Worm (Caenorhabditis elegans) whole organism, L3 larva: ENCODE results near the gene ZK637.4.
A peak's percentile ranks its signal among the peaks of the same experiment; 100 is the strongest.

Source experiments
- ceh-82 ChIP-seq: fragments of 150-350 bp; optimal IDR thresholded peaks from 2 replicates; lab custom pipeline; 2014; ENCODE audit warnings: missing biosample characterization, missing genetic modification characterization
- ceh-9 ChIP-seq: sonication (generic microtip); optimal IDR thresholded peaks from 2 replicates; lab custom pipeline; 2018; ENCODE audit warnings: missing biosample characterization, missing genetic modification characterization
- daf-12 ChIP-seq: fragments of 150-350 bp; optimal IDR thresholded peaks from 2 replicates; lab custom pipeline; 2014; ENCODE audit warnings: missing biosample characterization, missing genetic modification reagents, missing genetic modification characterization
- egl-27 ChIP-seq: sonication (generic microtip); optimal IDR thresholded peaks from 4 replicates; lab custom pipeline; 2017; ENCODE audit warnings: missing biosample characterization, missing genetic modification reagents, missing genetic modification characterization
- egl-5 ChIP-seq: fragments of 150-350 bp; optimal IDR thresholded peaks from 2 replicates; lab custom pipeline; 2017; ENCODE audit warnings: missing biosample characterization, missing genetic modification reagents, missing genetic modification characterization, inconsistent platforms
- elt-1 ChIP-seq: fragments of 150-350 bp; optimal IDR thresholded peaks from 2 replicates; lab custom pipeline; 2014; ENCODE audit warnings: missing biosample characterization, missing genetic modification characterization
- elt-2 ChIP-seq: sonication (generic microtip); optimal IDR thresholded peaks from 2 replicates; lab custom pipeline; 2016; ENCODE audit warnings: missing genetic modification reagents, mild to moderate bottlenecking, missing genetic modification characterization, missing compliant biosample characterization
- eor-1 ChIP-seq, 2 experiments: fragments of 150-350 bp; optimal IDR thresholded peaks; 2 replicates each; lab custom pipeline; 2014 to 2018; ENCODE audit warnings: missing biosample characterization in 2 of 2, missing genetic modification characterization in 2 of 2
- fos-1 ChIP-seq: fragments of 150-350 bp; optimal IDR thresholded peaks from 2 replicates; lab custom pipeline; 2014; ENCODE audit warnings: missing biosample characterization, missing genetic modification characterization
- hmg-11 ChIP-seq: sonication (generic microtip); optimal IDR thresholded peaks from 2 replicates; lab custom pipeline; 2016; ENCODE audit warnings: missing genetic modification characterization, missing compliant biosample characterization
- lin-15B ChIP-seq: fragments of 150-350 bp; optimal IDR thresholded peaks from 2 replicates; lab custom pipeline; 2014; ENCODE audit warnings: missing biosample characterization, missing genetic modification characterization
- lin-39 ChIP-seq: fragments of 150-350 bp; optimal IDR thresholded peaks from 2 replicates; lab custom pipeline; 2018; ENCODE audit warnings: missing biosample characterization, missing genetic modification reagents, missing genetic modification characterization
- lsy-12 ChIP-seq: sonication (generic microtip); optimal IDR thresholded peaks from 2 replicates; lab custom pipeline; 2016; ENCODE audit warnings: mild to moderate bottlenecking, missing genetic modification characterization, missing compliant biosample characterization
- nfya-1 ChIP-seq: sonication (generic microtip); optimal IDR thresholded peaks from 2 replicates; lab custom pipeline; 2017; ENCODE audit warnings: missing genetic modification characterization, mild to moderate bottlenecking, missing compliant biosample characterization, antibody characterized with exemption, moderate library complexity; ENCODE audit not compliant: insufficient read depth
- nhr-23 ChIP-seq: fragments of 150-350 bp; optimal IDR thresholded peaks from 2 replicates; lab custom pipeline; 2014; ENCODE audit warnings: missing biosample characterization, missing genetic modification reagents, missing genetic modification characterization
- nhr-25 ChIP-seq: sonication (generic microtip); optimal IDR thresholded peaks from 2 replicates; lab custom pipeline; 2017; ENCODE audit warnings: missing biosample characterization, missing genetic modification characterization
- nhr-43 ChIP-seq: sonication (generic microtip); optimal IDR thresholded peaks from 2 replicates; lab custom pipeline; 2016; ENCODE audit warnings: mild to moderate bottlenecking, missing genetic modification characterization, missing compliant biosample characterization; ENCODE audit not compliant: poor library complexity, severe bottlenecking
- pha-4 ChIP-seq: fragments of 150-350 bp; optimal IDR thresholded peaks from 2 replicates; lab custom pipeline; 2014; ENCODE audit warnings: missing biosample characterization, missing genetic modification reagents, missing genetic modification characterization
- skn-1 ChIP-seq: fragments of 150-350 bp; optimal IDR thresholded peaks from 2 replicates; lab custom pipeline; 2014; ENCODE audit warnings: missing biosample characterization, missing genetic modification characterization
- snpc-4 ChIP-seq: fragments of 150-350 bp; optimal IDR thresholded peaks from 2 replicates; lab custom pipeline; 2014; ENCODE audit warnings: missing biosample characterization, missing genetic modification characterization
- tbx-2 ChIP-seq: sonication (generic microtip); optimal IDR thresholded peaks from 2 replicates; lab custom pipeline; 2016; ENCODE audit warnings: mild to moderate bottlenecking, missing genetic modification characterization, missing compliant biosample characterization
- unc-39 ChIP-seq: sonication (generic microtip); optimal IDR thresholded peaks from 4 replicates; lab custom pipeline; 2017; ENCODE audit warnings: missing biosample characterization, missing genetic modification characterization
- unc-62 ChIP-seq: fragments of 150-350 bp; sonication (generic microtip); optimal IDR thresholded peaks from 4 replicates; lab custom pipeline; 2014; ENCODE audit warnings: missing biosample characterization, missing genetic modification reagents, missing genetic modification characterization
- ztf-11 ChIP-seq: fragments of 150-350 bp; optimal IDR thresholded peaks from 2 replicates; lab custom pipeline; 2014; ENCODE audit warnings: missing biosample characterization, missing genetic modification characterization
- ztf-4 ChIP-seq: fragments of 150-350 bp; optimal IDR thresholded peaks from 2 replicates; lab custom pipeline; 2014; ENCODE audit warnings: missing biosample characterization, missing genetic modification characterization

ZK637.4 gene

ce11 chrIII:8934378-8934777 is 40.8 kb downstream of the ZK637.4 start:
- TF ChIP-seq ztf-11 (tag; lab: Kevin White, UChicago) (no peak), lsy-12 (tag; lab: Kevin White, UChicago) (no peak), unc-39 (tag; lab: Kevin White, UChicago) (no peak), nhr-23 (tag; lab: Kevin White, UChicago) (no peak), daf-12 (no peak), ceh-9 (tag; lab: Kevin White, UChicago) (no peak), pha-4 (tag; lab: Kevin White, UChicago) (no peak), skn-1 (tag; lab: Kevin White, UChicago) (no peak), fos-1 (tag; lab: Kevin White, UChicago) (no peak)

DNA sequence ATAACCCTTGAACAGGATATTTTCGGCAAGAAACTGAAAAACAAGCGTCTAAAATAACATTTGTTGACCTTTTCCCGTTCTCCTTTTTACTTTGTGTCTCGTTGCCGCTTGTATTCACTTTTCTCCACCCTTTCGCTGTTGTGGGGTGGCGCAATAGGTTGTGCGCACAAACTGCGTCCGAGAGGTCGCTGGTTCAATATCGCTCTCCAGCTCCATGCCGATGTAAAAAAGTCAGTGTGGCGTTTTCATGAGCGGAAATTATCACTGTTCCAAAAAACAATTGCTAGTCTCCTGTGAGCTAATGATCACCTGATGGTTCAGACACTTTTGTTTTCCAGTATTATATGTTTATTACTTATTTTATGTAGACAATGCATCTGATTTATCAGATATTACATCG is 44.0 kb downstream of the ZK637.4 start:
- peak; percentile 90 for TF ChIP-seq hmg-11 (tag; lab: Kevin White, UChicago)
- TF ChIP-seq nhr-25 (tag; lab: Kevin White, UChicago), result peak; percentile 26
- no peak for TF ChIP-seq ztf-4 (tag; lab: Kevin White, UChicago)
- peak; percentile 82 for TF ChIP-seq lin-39 (tag; lab: Kevin White, UChicago)
- TF ChIP-seq ceh-82 (tag; lab: Kevin White, UChicago), result peak; percentile 9
- TF ChIP-seq egl-27 (tag; lab: Kevin White, UChicago), result peak; percentile 20
- TF ChIP-seq snpc-4, result peak; percentile 41
- peak; percentile 65 for TF ChIP-seq lsy-12 (tag; lab: Kevin White, UChicago)
- TF ChIP-seq nhr-43 (tag; lab: Kevin White, UChicago), result peak; percentile 72
- peak; percentile 57 for TF ChIP-seq egl-5 (tag; lab: Kevin White, UChicago)
- TF ChIP-seq skn-1 (tag; lab: Kevin White, UChicago), result peak; percentile 78
- TF ChIP-seq nfya-1, result peak; percentile 71
- peak; percentile 39 for TF ChIP-seq lin-15B (tag; lab: Kevin White, UChicago)
- TF ChIP-seq tbx-2 (tag; lab: Kevin White, UChicago), result peak; percentile 67
- TF ChIP-seq eor-1 (tag; optimal IDR thresholded peaks at IDR 0.05; lab: Kevin White, UChicago), result no peak
- no peak for TF ChIP-seq elt-1
- TF ChIP-seq elt-2, result peak; percentile 62
- TF ChIP-seq unc-62 (GFP tag; lab: Kevin White, UChicago), result no peak
